Fruit fly (Drosophila melanogaster) S2 (cell line): ENCODE results near the gene CG17839.
A peak's percentile ranks its signal among the peaks of the same experiment; 100 is the strongest.

Experiments used
- CG8478 ChIP-seq: fragments of >200 bp; optimal IDR thresholded peaks from 2 replicates; lab custom pipeline; 2018
- CTCF ChIP-seq, 2 experiments: fragments of >200 bp; optimal IDR thresholded peaks; 2 replicates each; lab custom pipeline; 2018

CG17839 gene

dm6 chr3L:14804724-14805221 is at the start of gene CG17839:
TSS of gene CG17839 (plus strand) at chr3L:14805136.
- TF ChIP-seq CG8478 (lab: Kevin White, UChicago) (no peak), CTCF (optimal IDR thresholded peaks at IDR 0.05; lab: Kevin White, UChicago) (no peak)

DNA sequence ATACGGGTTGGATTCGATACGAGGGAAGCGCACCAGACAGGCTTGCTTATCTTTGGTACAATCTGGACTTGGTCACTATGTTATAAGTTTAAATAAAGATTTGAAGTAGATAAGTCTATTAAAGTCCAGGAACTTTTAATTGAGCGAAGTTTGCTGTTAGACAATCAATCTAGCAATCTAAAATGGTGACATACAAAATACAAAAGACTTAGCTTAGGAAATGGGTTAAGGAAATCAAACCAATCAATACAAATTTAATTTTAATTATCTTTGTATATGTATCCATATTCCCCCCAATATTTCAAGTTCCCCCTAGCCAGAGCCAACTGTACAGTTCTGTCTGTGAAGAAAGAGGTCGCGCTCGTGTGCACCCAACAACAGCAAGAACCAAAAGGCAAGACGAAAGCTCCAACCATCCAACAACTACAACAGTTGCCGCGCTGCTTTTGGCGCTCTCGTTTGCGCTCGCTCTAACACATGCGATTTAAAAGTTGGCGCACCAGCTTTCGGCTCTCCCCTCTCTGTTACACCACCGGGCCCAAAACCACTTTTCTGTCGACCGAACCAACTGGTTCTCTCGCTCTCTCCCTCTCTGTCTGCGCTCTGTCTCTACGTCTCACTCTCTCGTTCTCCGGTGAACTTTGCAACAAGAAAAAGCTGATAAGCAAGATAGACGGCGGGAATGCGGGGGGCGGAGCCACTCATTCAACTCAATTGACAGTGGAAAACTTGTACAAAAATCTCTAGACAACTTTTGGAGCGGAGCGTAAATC is 48.8 kb upstream of the CG17839 start:
- TF ChIP-seq CTCF (optimal IDR thresholded peaks at IDR 0.05; lab: Kevin White, UChicago) (no peak), CG8478 (lab: Kevin White, UChicago) (no peak)

dm6 chr3L:14756724-14757463 is 48.0 kb upstream of the CG17839 start:
- no peak for TF ChIP-seq CG8478 (lab: Kevin White, UChicago)
- peak in 1 of 2 experiments; percentile 9 for TF ChIP-seq CTCF (optimal IDR thresholded peaks at IDR 0.05; lab: Kevin White, UChicago)

DNA sequence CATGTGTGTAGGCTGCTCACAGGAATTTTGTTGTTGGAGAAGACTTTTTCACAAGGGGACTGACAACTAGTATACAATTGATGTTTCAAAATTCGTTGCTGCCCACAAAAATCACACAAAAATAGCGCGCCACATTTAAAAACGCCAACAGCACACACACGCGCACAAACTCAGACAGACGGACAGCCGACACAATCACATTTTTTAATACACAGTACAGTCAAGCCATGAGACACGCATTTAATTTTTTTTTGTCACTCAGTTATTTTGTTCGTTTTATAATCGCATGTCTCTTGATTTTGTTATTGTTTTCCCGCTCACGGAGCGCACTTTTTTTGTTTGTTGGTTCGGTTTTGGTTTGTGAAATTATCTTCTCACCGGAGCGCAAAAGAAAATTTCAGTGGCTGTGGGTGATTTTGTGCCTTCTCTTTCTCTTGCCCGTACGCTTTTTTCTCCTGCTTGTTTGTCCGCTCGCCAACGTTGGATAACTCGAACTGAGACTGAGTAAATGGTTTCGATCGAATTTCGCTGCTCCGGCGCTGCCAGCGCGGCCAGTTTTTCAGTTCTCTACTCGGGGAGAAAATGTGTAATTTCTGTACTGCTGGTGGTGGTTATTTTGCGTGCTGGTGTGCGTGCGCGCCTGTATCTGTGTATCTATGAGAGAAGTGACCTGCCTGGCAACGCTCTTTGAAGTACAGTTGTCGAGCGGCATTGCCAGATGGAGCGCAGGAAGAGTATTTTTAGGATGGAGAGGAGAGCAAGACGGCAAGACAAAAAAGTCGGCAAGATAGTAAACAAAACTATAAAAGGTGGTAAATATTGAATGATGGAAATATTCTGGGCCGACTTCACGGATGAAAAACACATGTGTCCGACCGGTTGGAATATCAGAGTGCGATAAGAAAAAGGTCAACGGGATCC is 47.2 kb upstream of the CG17839 start, which contains the start of gene CG42507:
Gene CG42507 (minus strand): TSS at position 499 of the 921 bp plus-strand sequence.
- TF ChIP-seq CTCF (optimal IDR thresholded peaks at IDR 0.05; lab: Kevin White, UChicago) (no peak), CG8478 (lab: Kevin White, UChicago) (no peak)

DNA sequence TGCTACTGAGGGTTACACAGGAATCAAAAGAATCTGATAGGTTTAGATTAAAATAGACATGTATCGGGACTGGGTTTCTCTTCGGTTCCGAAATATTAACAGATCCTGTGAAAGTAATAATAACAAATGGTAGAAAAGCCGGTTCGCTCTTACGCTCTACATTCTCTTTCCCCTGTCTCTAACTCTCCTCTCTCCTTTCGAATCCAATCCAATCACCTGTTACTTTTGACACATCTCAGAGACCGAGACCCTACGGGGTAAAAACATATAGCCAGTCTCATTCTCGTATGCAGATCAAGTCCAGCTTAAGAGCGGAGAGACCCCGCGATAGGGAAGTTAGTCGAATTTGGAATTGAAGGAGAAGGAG is 46.2 kb upstream of the CG17839 start:
- no peak for TF ChIP-seq CG8478 (lab: Kevin White, UChicago)
- TF ChIP-seq CTCF (optimal IDR thresholded peaks at IDR 0.05; lab: Kevin White, UChicago), result no peak

DNA sequence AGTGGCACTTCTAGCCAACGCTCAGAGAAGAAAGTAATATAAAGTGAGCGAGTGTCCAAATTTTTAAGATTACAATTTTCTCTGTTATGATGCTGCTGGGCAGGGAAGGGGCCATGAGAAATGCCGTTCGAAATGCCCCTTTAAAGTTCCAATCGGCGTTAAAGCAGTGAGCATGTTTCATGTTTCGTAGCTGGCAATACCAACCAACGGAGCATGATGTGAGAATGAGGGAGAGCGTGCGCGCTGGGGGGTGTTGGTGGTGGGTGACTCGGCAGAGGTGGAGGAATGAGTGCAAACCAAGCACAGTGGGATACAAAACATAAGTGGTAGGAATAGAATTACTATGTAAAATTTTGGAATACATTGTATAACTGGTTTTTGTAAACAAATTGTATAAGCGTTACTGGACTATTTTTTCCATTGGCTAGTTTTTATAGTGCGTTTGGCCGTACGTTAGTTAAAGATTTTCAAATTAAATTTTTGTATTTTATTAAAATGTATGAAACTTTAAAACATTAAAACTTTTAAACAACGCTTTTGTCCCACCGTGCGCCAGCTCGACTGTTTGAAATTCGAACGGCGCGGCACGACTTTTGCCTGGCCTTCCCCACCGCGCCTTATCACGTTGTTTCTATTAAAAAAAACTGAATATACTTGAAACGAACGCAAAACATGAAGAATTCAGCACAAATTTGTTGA is 45.7 kb upstream of the CG17839 start:
- TF ChIP-seq CTCF (optimal IDR thresholded peaks at IDR 0.05; lab: Kevin White, UChicago) (no peak), CG8478 (lab: Kevin White, UChicago) (no peak)

dm6 chr3L:14759984-14760626 is 44.8 kb upstream of the CG17839 start:
- TF ChIP-seq CG8478 (lab: Kevin White, UChicago) (no peak), CTCF (optimal IDR thresholded peaks at IDR 0.05; lab: Kevin White, UChicago) (no peak)

dm6 chr3L:14760949-14761348 is 44.0 kb upstream of the CG17839 start, which contains the start of gene Trl:
TSS of gene Trl (minus strand) at chr3L:14761049.
- TF ChIP-seq CTCF (optimal IDR thresholded peaks at IDR 0.05; lab: Kevin White, UChicago), result no peak
- TF ChIP-seq CG8478 (lab: Kevin White, UChicago), result no peak

- TF ChIP-seq CG8478 (lab: Kevin White, UChicago) (no peak), CTCF (optimal IDR thresholded peaks at IDR 0.05; lab: Kevin White, UChicago) (peak in 1 of 2 experiments; percentile 29)
These were observed 42.8 kb upstream of the CG17839 start, which contains the start of the genes Tsen34 and Mgat4a for dm6 chr3L:14761837-14762785. TSS of gene Tsen34 (minus strand) at chr3L:14761844. TSS of gene Mgat4a (plus strand) at chr3L:14762028.

DNA sequence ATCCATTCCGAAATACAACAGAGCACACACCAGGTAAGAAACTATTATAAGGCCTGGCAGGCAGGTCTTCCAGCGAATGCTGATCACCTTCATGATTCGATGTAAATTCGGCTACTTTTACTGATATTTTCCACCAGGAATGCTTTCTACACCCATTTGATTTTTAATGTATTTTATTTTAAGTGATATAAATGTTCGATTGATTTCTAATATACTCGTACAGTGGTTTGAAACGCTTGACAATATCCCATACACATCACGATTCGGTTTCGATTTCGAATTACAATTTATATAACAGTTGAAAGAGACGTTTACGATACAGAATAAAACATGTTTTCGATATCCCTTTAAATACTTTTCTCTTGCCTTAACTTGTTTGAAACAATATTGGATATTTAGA is 35.8 kb upstream of the CG17839 start, which contains the start of gene Mgat4b:
Gene Mgat4b (minus strand): TSS at position 101 of the 400 bp plus-strand sequence.
- TF ChIP-seq CTCF (optimal IDR thresholded peaks at IDR 0.05; lab: Kevin White, UChicago) (no peak), CG8478 (lab: Kevin White, UChicago) (no peak)

- TF ChIP-seq CG8478 (lab: Kevin White, UChicago) (no peak), CTCF (optimal IDR thresholded peaks at IDR 0.05; lab: Kevin White, UChicago) (no peak)
These were observed 28.9 kb upstream of the CG17839 start, which contains the start of gene mop for dm6 chr3L:14775711-14776660. TSS of gene mop (minus strand) at chr3L:14776129.
